Worm (Caenorhabditis elegans) whole organism, L1 larva: ENCODE measurements around the gene ceh-27.

Experiments used
- C16A3.4 ChIP-seq: fragments of 150-350 bp; optimal IDR thresholded peaks from 2 replicates; lab custom pipeline; 2014; ENCODE audit warnings: missing biosample characterization, missing genetic modification characterization
- C34B4.2 ChIP-seq: sonication (generic microtip); optimal IDR thresholded peaks from 2 replicates; lab custom pipeline; 2017; ENCODE audit warnings: mild to moderate bottlenecking, missing genetic modification characterization, missing compliant biosample characterization
- F16B12.6 ChIP-seq: fragments of 150-350 bp; optimal IDR thresholded peaks from 2 replicates; lab custom pipeline; 2014; ENCODE audit warnings: missing biosample characterization, missing genetic modification characterization
- aha-1 ChIP-seq: fragments of 150-350 bp; optimal IDR thresholded peaks from 2 replicates; lab custom pipeline; 2014; ENCODE audit warnings: missing biosample characterization, missing genetic modification characterization
- alr-1 ChIP-seq: fragments of 200-800 bp; sonication (Bioruptor generic); optimal IDR thresholded peaks from 2 replicates; lab custom pipeline; 2018; ENCODE audit warnings: borderline replicate concordance, mild to moderate bottlenecking, missing genetic modification characterization, missing compliant biosample characterization
- aly-2 ChIP-seq: fragments of 150-350 bp; optimal IDR thresholded peaks from 2 replicates; lab custom pipeline; 2014; ENCODE audit warnings: missing biosample characterization, missing genetic modification characterization
- blmp-1 ChIP-seq: fragments of 150-350 bp; optimal IDR thresholded peaks from 2 replicates; lab custom pipeline; 2014; ENCODE audit warnings: missing biosample characterization, missing genetic modification characterization
- ceh-63 ChIP-seq: fragments of 200-800 bp; sonication (Bioruptor generic); optimal IDR thresholded peaks from 2 replicates; lab custom pipeline; 2018; ENCODE audit warnings: mild to moderate bottlenecking, missing genetic modification characterization, missing compliant biosample characterization
- ceh-8 ChIP-seq: fragments of 200-800 bp; sonication (Bioruptor generic); optimal IDR thresholded peaks from 2 replicates; lab custom pipeline; 2018; ENCODE audit warnings: mild to moderate bottlenecking, missing genetic modification characterization, moderate library complexity, missing compliant biosample characterization
- ceh-82 ChIP-seq, 3 experiments: fragments of 150-350 bp in 1 of 3; sonication (generic microtip) in 2 of 3; optimal IDR thresholded peaks; 2 replicates each; lab custom pipeline; 2014 to 2017; ENCODE audit warnings: missing biosample characterization in 3 of 3, missing genetic modification characterization in 3 of 3
- ces-1 ChIP-seq: fragments of 150-350 bp; optimal IDR thresholded peaks from 2 replicates; lab custom pipeline; 2014; ENCODE audit warnings: missing biosample characterization, missing genetic modification reagents, missing genetic modification characterization
- dsc-1 ChIP-seq: sonication (generic microtip); optimal IDR thresholded peaks from 2 replicates; lab custom pipeline; 2016; ENCODE audit warnings: mild to moderate bottlenecking, missing genetic modification characterization, missing compliant biosample characterization
- efl-1 ChIP-seq, 4 experiments: fragments of 150-350 bp; optimal IDR thresholded peaks in 3 of 4; peaks in 1 of 4; 1 replicate in 1 of 4; 2 replicates in 3 of 4; lab custom pipeline; 2014; ENCODE audit warnings: missing biosample characterization in 2 of 4, missing genetic modification characterization in 2 of 4, missing genetic modification reagents in 2 of 4
- egl-27 ChIP-seq, 2 experiments: fragments of 150-350 bp in 1 of 2; sonication (generic microtip); optimal IDR thresholded peaks; 3 replicates each; lab custom pipeline; 2017 to 2018; ENCODE audit warnings: missing biosample characterization in 2 of 2, missing genetic modification characterization in 2 of 2, missing genetic modification reagents in 2 of 2
- elt-3 ChIP-seq, 6 experiments: fragments of 150-350 bp in 1 of 6; sonication (generic microtip); optimal IDR thresholded peaks; 2 replicates each; lab custom pipeline; 2017 to 2018; ENCODE audit warnings: missing biosample characterization in 6 of 6, missing genetic modification characterization in 6 of 6, inconsistent platforms in 1 of 6
- ets-5 ChIP-seq: fragments of 200-800 bp; sonication (Bioruptor generic); IDR thresholded peaks from 2 replicates; pipeline ENCODE4 v1.3.6; 2022; ENCODE audit warnings: missing genetic modification characterization, missing compliant biosample characterization
- grh-1 ChIP-seq: fragments of 200-800 bp; sonication (Bioruptor generic); IDR thresholded peaks from 2 replicates; pipeline ENCODE4 v1.3.6; 2022; ENCODE audit warnings: missing genetic modification reagents, missing genetic modification characterization, missing compliant biosample characterization
- hlh-17 ChIP-seq: fragments of 200-800 bp; sonication (Bioruptor generic); optimal IDR thresholded peaks from 2 replicates; lab custom pipeline; 2018; ENCODE audit warnings: missing genetic modification characterization, mild to moderate bottlenecking, missing compliant biosample characterization, moderate library complexity, borderline replicate concordance
- hlh-4 ChIP-seq: sonication (generic microtip); optimal IDR thresholded peaks from 2 replicates; lab custom pipeline; 2016; ENCODE audit warnings: mild to moderate bottlenecking, missing genetic modification characterization, missing compliant biosample characterization
- hpl-2 ChIP-seq: fragments of 150-350 bp; optimal IDR thresholded peaks from 2 replicates; lab custom pipeline; 2014; ENCODE audit warnings: missing biosample characterization, missing genetic modification reagents, missing genetic modification characterization
- lin-14 ChIP-seq: fragments of 200-800 bp; sonication (Bioruptor generic); optimal IDR thresholded peaks from 2 replicates; lab custom pipeline; 2018; ENCODE audit warnings: mild to moderate bottlenecking, missing genetic modification characterization, moderate library complexity, missing compliant biosample characterization
- lin-35 ChIP-seq, 2 experiments: fragments of 150-350 bp; optimal IDR thresholded peaks; 2 replicates each; lab custom pipeline; 2014; ENCODE audit warnings: missing biosample characterization in 2 of 2, missing genetic modification characterization in 2 of 2, missing genetic modification reagents in 2 of 2
- lsy-2 ChIP-seq, 2 experiments: fragments of 150-350 bp; optimal IDR thresholded peaks; 2 replicates each; lab custom pipeline; 2014; ENCODE audit warnings: missing biosample characterization in 2 of 2, missing genetic modification characterization in 2 of 2
- mep-1 ChIP-seq: fragments of 150-350 bp; optimal IDR thresholded peaks from 2 replicates; lab custom pipeline; 2014; ENCODE audit warnings: missing biosample characterization, missing genetic modification characterization
- nhr-20 ChIP-seq: sonication (generic microtip); optimal IDR thresholded peaks from 2 replicates; lab custom pipeline; 2016; ENCODE audit warnings: mild to moderate bottlenecking, missing genetic modification characterization, missing compliant biosample characterization
- nhr-71 ChIP-seq: sonication (generic microtip); optimal IDR thresholded peaks from 2 replicates; lab custom pipeline; 2016; ENCODE audit warnings: mild to moderate bottlenecking, missing genetic modification characterization, moderate library complexity, missing compliant biosample characterization
- nhr-76 ChIP-seq: sonication (generic microtip); optimal IDR thresholded peaks from 2 replicates; lab custom pipeline; 2017; ENCODE audit warnings: missing biosample characterization, missing genetic modification characterization
- nhr-85 ChIP-seq: sonication (generic microtip); peaks from one replicate; lab custom pipeline; 2016; ENCODE audit warnings: missing genetic modification characterization, inconsistent platforms, missing compliant biosample characterization
- nhr-90 ChIP-seq: sonication (generic microtip); optimal IDR thresholded peaks from 2 replicates; lab custom pipeline; 2016; ENCODE audit warnings: mild to moderate bottlenecking, missing genetic modification characterization, missing compliant biosample characterization; ENCODE audit not compliant: poor library complexity
- pag-3 ChIP-seq: sonication (generic microtip); optimal IDR thresholded peaks from 2 replicates; lab custom pipeline; 2017; ENCODE audit warnings: missing genetic modification characterization, mild to moderate bottlenecking, missing compliant biosample characterization, antibody characterized with exemption, borderline replicate concordance; ENCODE audit not compliant: insufficient read depth
- rnt-1 ChIP-seq: sonication (generic microtip); optimal IDR thresholded peaks from 2 replicates; lab custom pipeline; 2016; ENCODE audit warnings: mild to moderate bottlenecking, missing genetic modification characterization, moderate library complexity, missing compliant biosample characterization
- snu-23 ChIP-seq: sonication (generic microtip); optimal IDR thresholded peaks from 2 replicates; lab custom pipeline; 2016; ENCODE audit warnings: missing genetic modification characterization, missing compliant biosample characterization
- sup-37 ChIP-seq: fragments of 200-800 bp; sonication (Bioruptor generic); optimal IDR thresholded peaks from 2 replicates; lab custom pipeline; 2018; ENCODE audit warnings: mild to moderate bottlenecking, missing genetic modification characterization, missing compliant biosample characterization
- swsn-7 ChIP-seq: sonication (generic microtip); optimal IDR thresholded peaks from 2 replicates; lab custom pipeline; 2016; ENCODE audit warnings: missing genetic modification characterization, missing compliant biosample characterization
- tbx-2 ChIP-seq: sonication (generic microtip); optimal IDR thresholded peaks from 2 replicates; lab custom pipeline; 2016; ENCODE audit warnings: missing genetic modification characterization, missing compliant biosample characterization
- unc-30 ChIP-seq: sonication (generic microtip); optimal IDR thresholded peaks from 2 replicates; lab custom pipeline; 2017; ENCODE audit warnings: missing biosample characterization, missing genetic modification characterization
- unc-62 ChIP-seq: fragments of 150-350 bp; optimal IDR thresholded peaks from 2 replicates; lab custom pipeline; 2014; ENCODE audit warnings: missing biosample characterization, missing genetic modification reagents, missing genetic modification characterization
- unc-86 ChIP-seq: sonication (generic microtip); optimal IDR thresholded peaks from 2 replicates; lab custom pipeline; 2016; ENCODE audit warnings: missing genetic modification characterization, missing compliant biosample characterization
- xbp-1 ChIP-seq: sonication (generic microtip); optimal IDR thresholded peaks from 2 replicates; lab custom pipeline; 2016; ENCODE audit warnings: missing genetic modification characterization, missing compliant biosample characterization
- zag-1 ChIP-seq: fragments of 150-350 bp; optimal IDR thresholded peaks from 2 replicates; lab custom pipeline; 2014; ENCODE audit warnings: missing biosample characterization, missing genetic modification characterization

ceh-27 gene

DNA sequence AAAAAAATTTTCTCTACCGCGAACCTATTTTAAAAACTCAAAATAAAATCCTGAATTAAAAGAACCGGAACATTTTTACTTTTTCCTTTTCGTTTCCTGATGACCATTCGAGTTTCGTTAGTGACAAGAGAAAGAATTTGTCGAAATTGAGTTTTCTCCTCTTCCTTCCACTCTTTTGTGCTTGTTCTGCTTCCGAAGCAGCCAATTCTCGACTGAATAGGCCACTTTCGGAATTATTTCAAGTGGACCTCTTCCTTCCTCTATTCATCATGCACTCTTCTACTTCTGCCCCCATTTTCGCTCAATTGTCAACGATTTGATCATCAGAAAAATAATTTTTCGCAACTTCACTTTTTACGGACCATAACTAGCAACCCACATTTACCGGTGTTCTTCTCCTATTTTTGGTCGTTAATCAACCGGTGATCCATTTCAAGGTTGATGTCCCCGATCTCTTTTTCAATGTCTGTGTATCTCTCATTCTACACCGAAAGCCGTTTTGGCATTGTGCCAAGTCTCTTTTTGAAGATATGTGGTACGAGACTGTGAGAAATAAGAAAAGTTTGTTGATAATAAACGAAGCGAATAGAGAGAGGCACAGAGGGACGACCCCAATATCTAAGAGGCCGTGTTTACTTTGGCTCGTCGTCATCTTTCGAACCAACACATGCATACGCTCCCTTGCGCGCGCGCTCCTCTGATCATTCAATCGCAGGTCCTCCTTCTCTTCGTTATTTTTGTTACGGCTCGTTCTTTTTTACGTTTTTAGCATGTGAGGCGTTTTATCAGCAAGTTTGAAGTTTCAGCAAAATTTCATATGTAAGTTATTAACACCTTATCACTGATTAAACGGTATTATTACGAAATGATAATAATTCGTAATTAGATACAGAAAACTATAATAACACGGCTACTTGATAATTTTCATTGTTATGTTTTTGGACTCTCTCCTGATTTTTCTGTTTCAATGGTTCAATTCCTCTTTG, 10.0 kb upstream of the ceh-27 start (continued):
- TF ChIP-seq C16A3.4 (tag; lab: Kevin White, UChicago) (no peak), alr-1 (tag; lab: Kevin White, UChicago) (no peak), pag-3 (tag; lab: Kevin White, UChicago) (no peak), unc-86 (tag; lab: Kevin White, UChicago) (no peak), C34B4.2 (tag; lab: Kevin White, UChicago) (no peak), hlh-17 (GFP tag; lab: Kevin White, UChicago) (no peak), F16B12.6 (tag; lab: Kevin White, UChicago) (no peak), ceh-63 (no peak), sup-37 (GFP tag; lab: Kevin White, UChicago) (no peak), tbx-2 (peak; percentile 5), blmp-1 (tag; lab: Kevin White, UChicago) (peak; percentile 70), aly-2 (tag; lab: Kevin White, UChicago) (no peak), lin-35 (GFP tag; optimal IDR thresholded peaks at IDR 0.05; lab: Kevin White, UChicago) (no peak), ces-1 (GFP tag; lab: Kevin White, UChicago) (no peak), ceh-8 (GFP tag; lab: Kevin White, UChicago) (no peak), zag-1 (no peak), swsn-7 (tag; lab: Kevin White, UChicago) (no peak), snu-23 (GFP tag; lab: Kevin White, UChicago) (no peak), xbp-1 (no peak), hpl-2 (GFP tag; lab: Kevin White, UChicago) (no peak), unc-62 (GFP tag; lab: Kevin White, UChicago) (no peak), hlh-4 (tag; lab: Kevin White, UChicago) (no peak), ceh-82 (tag; optimal IDR thresholded peaks at IDR 0.05; lab: Kevin White, UChicago) (no peak), aha-1 (no peak), ets-5 (GFP tag; lab: Robert Waterston, UW) (no peak), lsy-2 (tag; optimal IDR thresholded peaks at IDR 0.05; lab: Kevin White, UChicago) (no peak)

- TF ChIP-seq egl-27 (tag; optimal IDR thresholded peaks at IDR 0.05; lab: Kevin White, UChicago) (no peak), nhr-85 (tag; lab: Kevin White, UChicago) (peak; percentile 88), ets-5 (GFP tag; lab: Robert Waterston, UW) (no peak), elt-3 (tag; optimal IDR thresholded peaks at IDR 0.05; lab: Kevin White, UChicago) (no peak), nhr-76 (tag; lab: Kevin White, UChicago) (no peak), lin-14 (GFP tag; lab: Kevin White, UChicago) (peak; percentile 60), unc-30 (tag; lab: Kevin White, UChicago) (no peak), lsy-2 (tag; optimal IDR thresholded peaks at IDR 0.05; lab: Kevin White, UChicago) (peak in 1 of 2 experiments; percentile 2), unc-86 (tag; lab: Kevin White, UChicago) (no peak), grh-1 (GFP tag; lab: Robert Waterston, UW) (peak; percentile 19; the same call in 1 of the 2 replicates), snu-23 (GFP tag; lab: Kevin White, UChicago) (peak; percentile 26), nhr-20 (tag; lab: Kevin White, UChicago) (peak; percentile 40), rnt-1 (tag; lab: Kevin White, UChicago) (peak; percentile 7), mep-1 (peak; percentile 48), efl-1 (optimal IDR thresholded peaks at IDR 0.05; lab: Kevin White, UChicago) (peak; percentile 31 to 55), efl-1 (GFP tag; optimal IDR thresholded peaks at IDR 0.05 in 1 of 2; lab: Kevin White, UChicago) (no peak), nhr-90 (tag; lab: Kevin White, UChicago) (peak; percentile 6), lin-35 (GFP tag; optimal IDR thresholded peaks at IDR 0.05; lab: Kevin White, UChicago) (peak; percentile 0 to 36), dsc-1 (tag; lab: Kevin White, UChicago) (no peak), blmp-1 (tag; lab: Kevin White, UChicago) (peak; percentile 80), nhr-71 (tag; lab: Kevin White, UChicago) (peak; percentile 39)
Observed at ce11 chrV:11673746-11674365, 9.0 kb upstream of the ceh-27 start.
